Fruit fly (Drosophila melanogaster) whole organism: ENCODE data around the gene CG15403.

Experiments used
- CG8478 ChIP-seq: fragments of >200 bp; optimal IDR thresholded peaks from 2 replicates; lab custom pipeline; 2018; ENCODE audit warnings: inconsistent platforms
- Dll ChIP-seq: fragments of >200 bp; optimal IDR thresholded peaks from 2 replicates; lab custom pipeline; 2017
- EcR ChIP-seq, 2 experiments: fragments of >200 bp; optimal IDR thresholded peaks; 2 replicates each; lab custom pipeline; 2017; ENCODE audit warnings: missing biosample characterization in 2 of 2, missing genetic modification characterization in 2 of 2, missing genetic modification reagents in 2 of 2
- pan ChIP-seq: fragments of >200 bp; optimal IDR thresholded peaks from 2 replicates; lab custom pipeline; 2017
- psq ChIP-seq: fragments of >200 bp; optimal IDR thresholded peaks from 2 replicates; lab custom pipeline; 2017
- usp ChIP-seq: fragments of >200 bp; optimal IDR thresholded peaks from 2 replicates; lab custom pipeline; 2017; ENCODE audit warnings: missing biosample characterization, missing genetic modification characterization, mixed read lengths

Gene CG15403

dm6 chr2L:3128335-3128734, at the start of gene CG15403:
TSS of gene CG15403 (plus strand) at chr2L:3128635.
- TF ChIP-seq CG8478 (lab: Kevin White, UChicago) (no peak), EcR (GFP tag; optimal IDR thresholded peaks at IDR 0.05; lab: Kevin White, UChicago) (no peak), psq (lab: Kevin White, UChicago) (no peak), pan (no peak), Dll (lab: Kevin White, UChicago) (no peak), usp (GFP tag; lab: Kevin White, UChicago) (no peak)

dm6 chr2L:3078741-3079140, 49.7 kb upstream of the CG15403 start:
- no peak for TF ChIP-seq usp (GFP tag; lab: Kevin White, UChicago)
- no peak for TF ChIP-seq EcR (GFP tag; optimal IDR thresholded peaks at IDR 0.05; lab: Kevin White, UChicago)
- TF ChIP-seq CG8478 (lab: Kevin White, UChicago) = no peak
- TF ChIP-seq Dll (lab: Kevin White, UChicago) = no peak
- no peak for TF ChIP-seq pan
- TF ChIP-seq psq (lab: Kevin White, UChicago) = no peak

- TF ChIP-seq usp (GFP tag; lab: Kevin White, UChicago) (no peak), CG8478 (lab: Kevin White, UChicago) (no peak), pan (no peak), Dll (lab: Kevin White, UChicago) (no peak), EcR (GFP tag; optimal IDR thresholded peaks at IDR 0.05; lab: Kevin White, UChicago) (no peak), psq (lab: Kevin White, UChicago) (no peak)
Measured at dm6 chr2L:3082895-3083294, 45.5 kb upstream of the CG15403 start.

- TF ChIP-seq Dll (lab: Kevin White, UChicago) = no peak
- TF ChIP-seq CG8478 (lab: Kevin White, UChicago) = no peak
- TF ChIP-seq EcR (GFP tag; optimal IDR thresholded peaks at IDR 0.05; lab: Kevin White, UChicago) = no peak
- no peak for TF ChIP-seq psq (lab: Kevin White, UChicago)
- no peak for TF ChIP-seq pan
- no peak for TF ChIP-seq usp (GFP tag; lab: Kevin White, UChicago)
Measured at dm6 chr2L:3083510-3083909, 44.9 kb upstream of the CG15403 start.

- TF ChIP-seq CG8478 (lab: Kevin White, UChicago) (no peak), psq (lab: Kevin White, UChicago) (no peak), EcR (GFP tag; optimal IDR thresholded peaks at IDR 0.05; lab: Kevin White, UChicago) (no peak), pan (no peak), Dll (lab: Kevin White, UChicago) (no peak), usp (GFP tag; lab: Kevin White, UChicago) (no peak)
Measured at dm6 chr2L:3086290-3086876, 42.1 kb upstream of the CG15403 start.

- no peak for TF ChIP-seq pan
Measured at dm6 chr2L:3088238-3088874, 40.1 kb upstream of the CG15403 start.

- no peak for TF ChIP-seq Dll (lab: Kevin White, UChicago)
- no peak for TF ChIP-seq usp (GFP tag; lab: Kevin White, UChicago)
- no peak for TF ChIP-seq psq (lab: Kevin White, UChicago)
- TF ChIP-seq CG8478 (lab: Kevin White, UChicago) = no peak
- no peak for TF ChIP-seq EcR (GFP tag; optimal IDR thresholded peaks at IDR 0.05; lab: Kevin White, UChicago)
- no peak for TF ChIP-seq pan
Measured at dm6 chr2L:3090245-3090644, 38.2 kb upstream of the CG15403 start.

- TF ChIP-seq psq (lab: Kevin White, UChicago) = no peak
- TF ChIP-seq CG8478 (lab: Kevin White, UChicago) = no peak
- no peak for TF ChIP-seq Dll (lab: Kevin White, UChicago)
- no peak for TF ChIP-seq usp (GFP tag; lab: Kevin White, UChicago)
- TF ChIP-seq pan = no peak
- no peak for TF ChIP-seq EcR (GFP tag; optimal IDR thresholded peaks at IDR 0.05; lab: Kevin White, UChicago)
Measured at dm6 chr2L:3092535-3092934, 35.9 kb upstream of the CG15403 start.

- TF ChIP-seq Dll (lab: Kevin White, UChicago) = no peak
Measured at dm6 chr2L:3094901-3095777, 33.3 kb upstream of the CG15403 start.

- TF ChIP-seq psq (lab: Kevin White, UChicago) = no peak
- TF ChIP-seq Dll (lab: Kevin White, UChicago) = no peak
- no peak for TF ChIP-seq pan
- no peak for TF ChIP-seq EcR (GFP tag; optimal IDR thresholded peaks at IDR 0.05; lab: Kevin White, UChicago)
- TF ChIP-seq CG8478 (lab: Kevin White, UChicago) = no peak
- TF ChIP-seq usp (GFP tag; lab: Kevin White, UChicago) = no peak
Measured at dm6 chr2L:3099930-3100329, 28.5 kb upstream of the CG15403 start.

- TF ChIP-seq EcR (GFP tag; optimal IDR thresholded peaks at IDR 0.05; lab: Kevin White, UChicago) (no peak), usp (GFP tag; lab: Kevin White, UChicago) (no peak), psq (lab: Kevin White, UChicago) (no peak), Dll (lab: Kevin White, UChicago) (no peak), pan (no peak), CG8478 (lab: Kevin White, UChicago) (no peak)
Measured at dm6 chr2L:3100812-3101211, 27.6 kb upstream of the CG15403 start.
